Fruit fly (Drosophila melanogaster) whole organism, embryonic: ENCODE data around the gene Amacr.

Experiments
- Ada2b ChIP-seq: fragments of 200-800 bp; sonication (Bioruptor generic); IDR thresholded peaks from 2 replicates; pipeline ENCODE4 v1.3.6; 2022; ENCODE audit warnings: missing biosample characterization, missing genetic modification characterization
- Bdp1 ChIP-seq: fragments of 200-800 bp; sonication (Bioruptor generic); optimal IDR thresholded peaks from 3 replicates; lab custom pipeline; 2016; ENCODE audit warnings: missing biosample characterization, missing genetic modification characterization
- CG11093 ChIP-seq: fragments of 200-800 bp; sonication (Bioruptor generic); IDR thresholded peaks from 3 replicates; pipeline ENCODE4 v1.3.6; 2022; ENCODE audit warnings: missing biosample characterization, missing genetic modification characterization
- CG11696 ChIP-seq: fragments of 200-800 bp; sonication (Bioruptor generic); IDR thresholded peaks from 2 replicates; pipeline ENCODE4 v1.3.6; 2022; ENCODE audit warnings: missing biosample characterization, missing genetic modification characterization
- CG11723 ChIP-seq: fragments of 200-800 bp; sonication (Bioruptor generic); optimal IDR thresholded peaks from 2 replicates; lab custom pipeline; 2017; ENCODE audit warnings: missing biosample characterization, mild to moderate bottlenecking, missing genetic modification characterization
- CG12104 ChIP-seq: fragments of 200-800 bp; sonication (Bioruptor generic); optimal IDR thresholded peaks from 3 replicates; lab custom pipeline; 2016; ENCODE audit warnings: missing biosample characterization, missing genetic modification characterization
- CG12391 ChIP-seq: fragments of 200-800 bp; sonication (Bioruptor generic); optimal IDR thresholded peaks from 3 replicates; lab custom pipeline; 2018; ENCODE audit warnings: missing biosample characterization, mild to moderate bottlenecking, missing genetic modification characterization, moderate library complexity
- CG13123 ChIP-seq: fragments of 200-800 bp; sonication (Bioruptor generic); optimal IDR thresholded peaks from 2 replicates; lab custom pipeline; 2016; ENCODE audit warnings: missing biosample characterization, missing genetic modification characterization
- CG13296 ChIP-seq: fragments of 200-800 bp; sonication (Bioruptor generic); optimal IDR thresholded peaks from 3 replicates; lab custom pipeline; 2018; ENCODE audit warnings: missing biosample characterization, mild to moderate bottlenecking, missing genetic modification characterization
- CG1603 ChIP-seq: fragments of 200-800 bp; sonication (Bioruptor generic); optimal IDR thresholded peaks from 2 replicates; lab custom pipeline; 2019; ENCODE audit warnings: missing biosample characterization, mild to moderate bottlenecking, missing genetic modification characterization, moderate library complexity
- CG16779 ChIP-seq: fragments of 200-800 bp; sonication (Bioruptor generic); IDR thresholded peaks from 2 replicates; pipeline ENCODE4 v1.3.6; 2022; ENCODE audit warnings: missing biosample characterization, missing genetic modification characterization
- CG17385 ChIP-seq: fragments of 200-800 bp; sonication (Bioruptor generic); optimal IDR thresholded peaks from 3 replicates; lab custom pipeline; 2018; ENCODE audit warnings: missing biosample characterization, mild to moderate bottlenecking, missing genetic modification characterization
- CG2678 ChIP-seq: fragments of 200-800 bp; sonication (Bioruptor generic); optimal IDR thresholded peaks from 3 replicates; lab custom pipeline; 2019; ENCODE audit warnings: missing biosample characterization, mild to moderate bottlenecking, missing genetic modification characterization, moderate library complexity
- CG3838 ChIP-seq: fragments of 200-800 bp; sonication (Bioruptor generic); optimal IDR thresholded peaks from 3 replicates; lab custom pipeline; 2016; ENCODE audit warnings: missing biosample characterization, missing genetic modification characterization
- CG3995 ChIP-seq: fragments of 200-800 bp; sonication (Bioruptor generic); optimal IDR thresholded peaks from 3 replicates; lab custom pipeline; 2016; ENCODE audit warnings: missing biosample characterization, missing genetic modification characterization
- CG4360 ChIP-seq: fragments of 200-800 bp; sonication (Bioruptor generic); IDR thresholded peaks from 2 replicates; pipeline ENCODE4 v1.3.6; 2022; ENCODE audit warnings: missing biosample characterization, missing genetic modification characterization
- CG4730 ChIP-seq: fragments of 200-800 bp; sonication (Bioruptor generic); IDR thresholded peaks from 2 replicates; pipeline ENCODE4 v1.3.6; 2022; ENCODE audit warnings: missing biosample characterization, missing genetic modification characterization
- CG5180 ChIP-seq: fragments of 200-800 bp; sonication (Bioruptor generic); optimal IDR thresholded peaks from 3 replicates; lab custom pipeline; 2017; ENCODE audit warnings: missing biosample characterization, missing genetic modification characterization, mild to moderate bottlenecking, moderate library complexity, missing genetic modification reagents
- CG5245 ChIP-seq: fragments of 200-800 bp; sonication (Bioruptor generic); optimal IDR thresholded peaks from 3 replicates; lab custom pipeline; 2016; ENCODE audit warnings: missing biosample characterization, missing genetic modification characterization
- CG9437 ChIP-seq: fragments of 200-800 bp; sonication (Bioruptor generic); optimal IDR thresholded peaks from 2 replicates; lab custom pipeline; 2018; ENCODE audit warnings: missing biosample characterization, mild to moderate bottlenecking, missing genetic modification characterization
- CG9817 ChIP-seq: fragments of 200-800 bp; sonication (Bioruptor generic); optimal IDR thresholded peaks from 2 replicates; lab custom pipeline; 2018; ENCODE audit warnings: missing biosample characterization, mild to moderate bottlenecking, missing genetic modification characterization, moderate library complexity
- CG9876 ChIP-seq: fragments of 200-800 bp; sonication (Bioruptor generic); optimal IDR thresholded peaks from 2 replicates; lab custom pipeline; 2016; ENCODE audit warnings: missing biosample characterization, missing genetic modification characterization
- CkIIα-i1 ChIP-seq: fragments of 200-800 bp; sonication (Bioruptor generic); IDR thresholded peaks from 2 replicates; pipeline ENCODE4 v1.3.6; 2022; ENCODE audit warnings: missing biosample characterization, missing genetic modification characterization
- Dfd ChIP-seq, 2 experiments: fragments of >200 bp; optimal IDR thresholded peaks; 2 replicates each; lab custom pipeline; 2017; ENCODE audit warnings: missing biosample characterization in 2 of 2, missing genetic modification characterization in 2 of 2
- Dip3 ChIP-seq: fragments of 200-800 bp; sonication (Bioruptor generic); optimal IDR thresholded peaks from 3 replicates; lab custom pipeline; 2016; ENCODE audit warnings: missing biosample characterization, missing genetic modification characterization
- Drgx ChIP-seq: fragments of 200-800 bp; sonication (Bioruptor generic); IDR thresholded peaks from 2 replicates; pipeline ENCODE4 v1.3.6; 2022; ENCODE audit warnings: missing biosample characterization, missing genetic modification characterization
- ERR ChIP-seq: fragments of 200-800 bp; sonication (Bioruptor generic); optimal IDR thresholded peaks from 2 replicates; lab custom pipeline; 2016; ENCODE audit warnings: missing biosample characterization, missing genetic modification characterization
- Ets65A ChIP-seq: fragments of 200-800 bp; sonication (Bioruptor generic); peaks from one replicate; lab custom pipeline; 2016; ENCODE audit warnings: missing biosample characterization, missing genetic modification characterization
- HHEX ChIP-seq: fragments of 200-800 bp; sonication (Bioruptor generic); optimal IDR thresholded peaks from 3 replicates; lab custom pipeline; 2017; ENCODE audit warnings: missing biosample characterization, mild to moderate bottlenecking, missing genetic modification characterization, missing genetic modification reagents
- Hsf ChIP-seq: fragments of 200-800 bp; sonication (Bioruptor generic); optimal IDR thresholded peaks from 3 replicates; lab custom pipeline; 2016; ENCODE audit warnings: missing biosample characterization, missing genetic modification characterization
- Mad ChIP-seq: fragments of 200-800 bp; sonication (Bioruptor generic); optimal IDR thresholded peaks from 2 replicates; lab custom pipeline; 2016; ENCODE audit warnings: missing biosample characterization, missing genetic modification characterization
- Mrtf ChIP-seq: fragments of 200-800 bp; sonication (Bioruptor generic); IDR thresholded peaks from 3 replicates; pipeline ENCODE4 v1.3.6; 2022; ENCODE audit warnings: missing biosample characterization, missing genetic modification characterization
- Myb ChIP-seq: fragments of 200-800 bp; sonication (Bioruptor generic); optimal IDR thresholded peaks from 2 replicates; lab custom pipeline; 2016; ENCODE audit warnings: missing biosample characterization, missing genetic modification characterization
- NFAT ChIP-seq: fragments of 200-800 bp; sonication (Bioruptor generic); IDR thresholded peaks from 2 replicates; pipeline ENCODE4 v1.3.6; 2022; ENCODE audit warnings: missing biosample characterization, missing genetic modification characterization
- Sin3A ChIP-seq: fragments of >200 bp; optimal IDR thresholded peaks from 2 replicates; lab custom pipeline; 2018
- Sry-δ ChIP-seq: fragments of 200-800 bp; sonication (Bioruptor generic); optimal IDR thresholded peaks from 2 replicates; lab custom pipeline; 2016; ENCODE audit warnings: missing biosample characterization, missing genetic modification characterization
- Ssrp ChIP-seq: fragments of 200-800 bp; sonication (Bioruptor generic); optimal IDR thresholded peaks from 2 replicates; lab custom pipeline; 2018; ENCODE audit warnings: missing biosample characterization, mild to moderate bottlenecking, missing genetic modification characterization, moderate library complexity
- cad ChIP-seq: fragments of >200 bp; optimal IDR thresholded peaks from 2 replicates; lab custom pipeline; 2017; ENCODE audit warnings: missing biosample characterization, missing genetic modification characterization
- croc ChIP-seq: fragments of 200-800 bp; sonication (Bioruptor generic); conservative IDR thresholded peaks from 3 replicates; pipeline ENCODE4 v1.3.6; 2022; ENCODE audit warnings: missing biosample characterization, missing genetic modification characterization
- emc ChIP-seq: fragments of 200-800 bp; sonication (Bioruptor generic); optimal IDR thresholded peaks from 2 replicates; lab custom pipeline; 2016; ENCODE audit warnings: missing biosample characterization, missing genetic modification characterization
- exex ChIP-seq: fragments of 200-800 bp; sonication (Bioruptor generic); optimal IDR thresholded peaks from 4 replicates; lab custom pipeline; 2018; ENCODE audit warnings: missing biosample characterization, mild to moderate bottlenecking, missing genetic modification characterization, moderate library complexity
- inv ChIP-seq: fragments of 200-800 bp; sonication (Bioruptor generic); IDR thresholded peaks from 2 replicates; pipeline ENCODE4 v1.3.6; 2022; ENCODE audit warnings: missing biosample characterization, missing genetic modification characterization; ENCODE audit not compliant: partially characterized antibody
- pfk ChIP-seq: fragments of 200-800 bp; sonication (Bioruptor generic); optimal IDR thresholded peaks from 2 replicates; lab custom pipeline; 2018; ENCODE audit warnings: missing biosample characterization, mild to moderate bottlenecking, missing genetic modification characterization, moderate library complexity
- pros ChIP-seq: fragments of 200-800 bp; sonication (Bioruptor generic); optimal IDR thresholded peaks from 3 replicates; lab custom pipeline; 2019; ENCODE audit warnings: missing biosample characterization, mild to moderate bottlenecking, missing genetic modification characterization, moderate library complexity
- run ChIP-seq: fragments of 200-800 bp; sonication (Bioruptor generic); optimal IDR thresholded peaks from 3 replicates; lab custom pipeline; 2018; ENCODE audit warnings: missing biosample characterization, mild to moderate bottlenecking, missing genetic modification characterization
- sna ChIP-seq: fragments of 200-800 bp; sonication (Bioruptor generic); IDR thresholded peaks from 2 replicates; pipeline ENCODE4 v1.3.6; 2022; ENCODE audit warnings: missing biosample characterization, missing genetic modification characterization; ENCODE audit not compliant: partially characterized antibody
- sob ChIP-seq: fragments of 200-800 bp; sonication (Bioruptor generic); IDR thresholded peaks from 2 replicates; pipeline ENCODE4 v1.3.6; 2022; ENCODE audit warnings: missing biosample characterization, missing genetic modification characterization
- tap ChIP-seq: fragments of 200-800 bp; optimal IDR thresholded peaks from 3 replicates; lab custom pipeline; 2019; ENCODE audit warnings: missing biosample characterization, mild to moderate bottlenecking, missing genetic modification characterization, moderate library complexity
- unc-4 ChIP-seq: fragments of 200-800 bp; sonication (Bioruptor generic); IDR thresholded peaks from 2 replicates; pipeline ENCODE4 v1.3.6; 2022; ENCODE audit warnings: missing biosample characterization, missing genetic modification characterization; ENCODE audit not compliant: partially characterized antibody
- usp ChIP-seq: fragments of >200 bp; optimal IDR thresholded peaks from 2 replicates; lab custom pipeline; 2017; ENCODE audit warnings: missing biosample characterization, missing genetic modification characterization
- vvl ChIP-seq: fragments of 200-800 bp; sonication (Bioruptor generic); IDR thresholded peaks from 2 replicates; pipeline ENCODE4 v1.3.6; 2022; ENCODE audit warnings: missing biosample characterization, missing genetic modification characterization
- zfh2 ChIP-seq: fragments of 200-800 bp; sonication (Bioruptor generic); optimal IDR thresholded peaks from 2 replicates; lab custom pipeline; 2016; ENCODE audit warnings: missing biosample characterization, missing genetic modification characterization

Amacr gene

dm6 chr2L:20734066-20734686 lies 18.0 kb downstream of the Amacr start, which contains the start of gene TM9SF2 (continued):
- TF ChIP-seq pfk (GFP tag; lab: Kevin White, UChicago) (no peak), CG9876 (GFP tag; lab: Kevin White, UChicago) (no peak), CG17385 (GFP tag; lab: Kevin White, UChicago) (peak; percentile 33), tap (tag; lab: Kevin White, UChicago) (no peak), Ada2b (GFP tag; lab: Robert Waterston, UW) (no peak), run (no peak), inv (no peak), CG12391 (tag; lab: Kevin White, UChicago) (peak; percentile 34), NFAT (GFP tag; lab: Robert Waterston, UW) (peak; percentile 37; the same call in 1 of the 2 replicates), sob (GFP tag; lab: Robert Waterston, UW) (0 out of 2 replicates have a peak, but pooled peaks have one; percentile 38), CG11093 (GFP tag; lab: Robert Waterston, UW) (no peak), CG12104 (GFP tag; lab: Kevin White, UChicago) (no peak), CG1603 (tag; lab: Kevin White, UChicago) (no peak), CG13123 (GFP tag; lab: Kevin White, UChicago) (no peak), CG5245 (no peak), ERR (GFP tag; lab: Kevin White, UChicago) (no peak), Dfd (GFP tag; optimal IDR thresholded peaks at IDR 0.05; lab: Kevin White, UChicago) (no peak), CkIIα-i1 (GFP tag; lab: Robert Waterston, UW) (no peak), Drgx (GFP tag; lab: Robert Waterston, UW) (no peak), zfh2 (GFP tag; lab: Kevin White, UChicago) (peak; percentile 52), CG11696 (0 out of 2 replicates have a peak, but pooled peaks have one; percentile 39), usp (GFP tag; lab: Kevin White, UChicago) (no peak), sna (0 out of 2 replicates have a peak, but pooled peaks have one; percentile 29), Myb (GFP tag; lab: Kevin White, UChicago) (no peak), emc (GFP tag; lab: Kevin White, UChicago) (no peak), CG4730 (0 out of 2 replicates have a peak, but pooled peaks have one; percentile 39), CG4360 (no peak), HHEX (GFP tag; lab: Kevin White, UChicago) (peak; percentile 21), Sin3A (lab: Kevin White, UChicago) (no peak), CG2678 (tag; lab: Kevin White, UChicago) (no peak), Ets65A (GFP tag; lab: Kevin White, UChicago) (peak; percentile 91), pros (GFP tag; lab: Kevin White, UChicago) (no peak), croc (GFP tag; lab: Robert Waterston, UW) (no peak), Mrtf (no peak), cad (GFP tag; lab: Kevin White, UChicago) (no peak), CG5180 (GFP tag; lab: Kevin White, UChicago) (no peak), CG3838 (GFP tag; lab: Kevin White, UChicago) (no peak), Sry-δ (no peak), CG13296 (GFP tag; lab: Kevin White, UChicago) (no peak), CG3995 (GFP tag; lab: Kevin White, UChicago) (no peak), CG16779 (no peak), CG11723 (GFP tag; lab: Kevin White, UChicago) (no peak), vvl (GFP tag; lab: Robert Waterston, UW) (peak; percentile 45; the same call in 1 of the 2 replicates), CG9437 (GFP tag; lab: Kevin White, UChicago) (peak; percentile 46), Dip3 (GFP tag; lab: Kevin White, UChicago) (peak; percentile 24), Hsf (GFP tag; lab: Kevin White, UChicago) (peak; percentile 42), Mad (GFP tag; lab: Kevin White, UChicago) (peak; percentile 27), unc-4 (GFP tag; lab: Robert Waterston, UW) (no peak), CG9817 (tag; lab: Kevin White, UChicago) (peak; percentile 38), exex (tag; lab: Kevin White, UChicago) (no peak), Bdp1 (GFP tag; lab: Kevin White, UChicago) (no peak), Ssrp (tag; lab: Kevin White, UChicago) (no peak)
